Worm (Caenorhabditis elegans) whole organism, L3 larva: ENCODE measurements around the gene R07C3.13.

Experiments
- ama-1 ChIP-seq: fragments of 150-350 bp; optimal IDR thresholded peaks from 2 replicates; lab custom pipeline; 2018
- ceh-82 ChIP-seq: fragments of 150-350 bp; optimal IDR thresholded peaks from 2 replicates; lab custom pipeline; 2014; ENCODE audit warnings: missing biosample characterization, missing genetic modification characterization
- egl-27 ChIP-seq: sonication (generic microtip); optimal IDR thresholded peaks from 4 replicates; lab custom pipeline; 2017; ENCODE audit warnings: missing biosample characterization, missing genetic modification reagents, missing genetic modification characterization
- elt-2 ChIP-seq: sonication (generic microtip); optimal IDR thresholded peaks from 2 replicates; lab custom pipeline; 2016; ENCODE audit warnings: missing genetic modification reagents, mild to moderate bottlenecking, missing genetic modification characterization, missing compliant biosample characterization
- jun-1 ChIP-seq: fragments of 150-350 bp; optimal IDR thresholded peaks from 2 replicates; lab custom pipeline; 2014; ENCODE audit warnings: missing biosample characterization, missing genetic modification reagents, missing genetic modification characterization
- lin-15B ChIP-seq: fragments of 150-350 bp; optimal IDR thresholded peaks from 2 replicates; lab custom pipeline; 2014; ENCODE audit warnings: missing biosample characterization, missing genetic modification characterization
- lin-39 ChIP-seq: fragments of 150-350 bp; optimal IDR thresholded peaks from 2 replicates; lab custom pipeline; 2018; ENCODE audit warnings: missing biosample characterization, missing genetic modification reagents, missing genetic modification characterization
- nfya-1 ChIP-seq: sonication (generic microtip); optimal IDR thresholded peaks from 2 replicates; lab custom pipeline; 2017; ENCODE audit warnings: missing genetic modification characterization, mild to moderate bottlenecking, missing compliant biosample characterization, antibody characterized with exemption, moderate library complexity; ENCODE audit not compliant: insufficient read depth
- nhr-25 ChIP-seq: sonication (generic microtip); optimal IDR thresholded peaks from 2 replicates; lab custom pipeline; 2017; ENCODE audit warnings: missing biosample characterization, missing genetic modification characterization
- nhr-77 ChIP-seq: fragments of 150-350 bp; optimal IDR thresholded peaks from 2 replicates; lab custom pipeline; 2014; ENCODE audit warnings: missing biosample characterization, missing genetic modification characterization
- unc-39 ChIP-seq: sonication (generic microtip); optimal IDR thresholded peaks from 4 replicates; lab custom pipeline; 2017; ENCODE audit warnings: missing biosample characterization, missing genetic modification characterization
- unc-62 ChIP-seq: fragments of 150-350 bp; sonication (generic microtip); optimal IDR thresholded peaks from 4 replicates; lab custom pipeline; 2014; ENCODE audit warnings: missing biosample characterization, missing genetic modification reagents, missing genetic modification characterization
- ztf-11 ChIP-seq: fragments of 150-350 bp; optimal IDR thresholded peaks from 2 replicates; lab custom pipeline; 2014; ENCODE audit warnings: missing biosample characterization, missing genetic modification characterization

ce11 chrII:938549-938948 is 11.3 kb upstream of the R07C3.13 start, which contains the start of gene R07C3.3:
- TF ChIP-seq jun-1: no peak
- no peak for TF ChIP-seq lin-15B (tag; lab: Kevin White, UChicago)
- TF ChIP-seq ceh-82 (tag; lab: Kevin White, UChicago): no peak
- no peak for TF ChIP-seq nfya-1 (tag; lab: Kevin White, UChicago)
- TF ChIP-seq egl-27 (tag; lab: Kevin White, UChicago): no peak
- TF ChIP-seq elt-2 (tag; lab: Kevin White, UChicago): no peak
- no peak for TF ChIP-seq nhr-77 (tag; lab: Kevin White, UChicago)
- TF ChIP-seq unc-62 (GFP tag; lab: Kevin White, UChicago): no peak
- no peak for TF ChIP-seq ama-1 (lab: Kevin White, UChicago)
- no peak for TF ChIP-seq lin-39
- TF ChIP-seq nhr-25 (tag; lab: Kevin White, UChicago): no peak
- TF ChIP-seq unc-39 (tag; lab: Kevin White, UChicago): no peak
- TF ChIP-seq ztf-11 (tag; lab: Kevin White, UChicago): no peak
